Worm (Caenorhabditis elegans): ENCODE measurements around the gene D1053.3.

The D1053.3 gene

DNA sequence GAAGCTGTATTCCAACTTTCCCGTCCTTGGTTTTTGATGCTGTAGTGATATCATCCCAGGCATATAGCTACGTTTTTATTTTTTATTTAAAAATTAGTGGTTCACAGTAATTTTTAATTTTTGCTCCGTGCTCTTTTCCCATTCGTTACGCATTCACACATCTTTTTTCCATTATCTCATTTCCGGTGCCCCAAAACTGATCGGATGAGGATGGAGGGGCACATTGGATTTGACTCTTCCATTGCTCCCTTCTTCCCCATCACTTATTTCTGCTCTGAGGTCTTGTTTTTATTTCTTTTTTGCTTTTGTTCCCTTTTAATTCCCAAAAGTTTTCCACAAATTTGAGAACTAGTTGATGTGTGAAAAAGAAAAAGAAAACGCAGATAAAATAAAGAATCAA, 16.2 kb upstream of the D1053.3 start:
- TF ChIP-seq ceh-16 (tag; optimal IDR thresholded peaks at IDR 0.05) (no peak), lsy-12 (tag; optimal IDR thresholded peaks at IDR 0.05) (no peak), hmg-11 (tag; optimal IDR thresholded peaks at IDR 0.05) (no peak)

DNA sequence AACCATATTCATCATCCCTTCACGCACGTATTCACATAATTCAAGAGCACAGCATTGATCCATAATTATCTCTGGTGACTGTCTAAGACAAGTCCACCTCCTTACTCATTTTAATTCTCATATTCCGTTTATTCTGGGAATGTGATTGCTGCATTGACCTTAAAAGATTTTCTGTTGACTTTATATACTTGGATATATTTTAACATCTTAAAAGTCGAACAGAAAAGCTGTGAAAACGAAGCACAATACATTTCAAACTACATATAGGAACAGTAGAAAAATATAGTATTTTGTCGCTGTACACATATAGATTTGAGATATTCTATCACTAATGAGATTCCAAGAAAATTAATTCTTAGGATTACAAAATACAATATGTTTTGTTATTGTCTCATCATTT, 15.3 kb upstream of the D1053.3 start:
- TF ChIP-seq skn-1 (tag; optimal IDR thresholded peaks at IDR 0.05) (no peak), nhr-43 (tag; optimal IDR thresholded peaks at IDR 0.05; ENCODE audit: poor library complexity, severe bottlenecking) (no peak), ceh-82 (tag; optimal IDR thresholded peaks at IDR 0.05) (no peak), nhr-77 (tag; optimal IDR thresholded peaks at IDR 0.05) (no peak), hmg-11 (tag; optimal IDR thresholded peaks at IDR 0.05) (no peak), daf-12 (tag; optimal IDR thresholded peaks at IDR 0.05) (no peak), aly-2 (tag; optimal IDR thresholded peaks at IDR 0.05) (no peak), elt-3 (tag; optimal IDR thresholded peaks at IDR 0.05) (no peak)

DNA sequence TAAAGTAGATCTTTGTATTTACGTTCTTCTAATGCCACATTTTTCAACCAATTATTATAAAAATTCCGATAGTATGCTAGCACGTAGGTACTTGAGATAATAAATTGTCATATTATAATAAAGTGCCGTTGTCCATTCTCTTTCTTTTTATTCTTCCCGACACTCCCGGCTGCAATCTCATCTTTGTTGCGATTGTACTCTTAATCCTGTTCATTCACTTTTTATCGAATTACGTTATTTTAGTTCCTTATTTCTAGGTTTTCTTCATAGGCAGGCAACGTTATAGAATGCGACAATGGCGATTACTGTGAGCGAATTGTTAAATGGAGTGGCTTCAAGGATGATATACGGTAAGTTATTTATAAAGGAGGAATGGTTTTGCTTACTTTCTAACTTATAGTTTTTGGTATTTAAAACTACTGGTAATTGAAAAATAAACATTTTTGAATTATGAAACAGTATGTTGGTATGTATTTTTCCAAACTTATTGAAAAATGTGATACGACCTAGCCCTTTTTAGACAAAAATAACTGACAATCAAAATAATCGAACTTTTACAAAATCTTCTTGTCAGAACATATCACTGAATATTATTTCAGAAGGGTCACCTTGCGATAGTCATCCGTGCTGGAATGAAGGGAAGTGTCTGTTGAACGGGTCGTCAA, 9.0 kb upstream of the D1053.3 start, which contains the start of gene C40H5.2:
Gene C40H5.2 (plus strand): TSS at position 256 of the 665 bp plus-strand sequence.
- TF ChIP-seq egl-27 (tag; optimal IDR thresholded peaks at IDR 0.05), result no peak
- TF ChIP-seq daf-12 (tag; optimal IDR thresholded peaks at IDR 0.05), result no peak
- no peak for TF ChIP-seq R02D3.7 (tag; optimal IDR thresholded peaks at IDR 0.05)
- no peak for TF ChIP-seq pqm-1 (tag; optimal IDR thresholded peaks at IDR 0.05)
- TF ChIP-seq ceh-82 (tag; optimal IDR thresholded peaks at IDR 0.05), result no peak
- TF ChIP-seq fkh-10 (GFP tag; optimal IDR thresholded peaks at IDR 0.05), result peak; percentile 54

DNA sequence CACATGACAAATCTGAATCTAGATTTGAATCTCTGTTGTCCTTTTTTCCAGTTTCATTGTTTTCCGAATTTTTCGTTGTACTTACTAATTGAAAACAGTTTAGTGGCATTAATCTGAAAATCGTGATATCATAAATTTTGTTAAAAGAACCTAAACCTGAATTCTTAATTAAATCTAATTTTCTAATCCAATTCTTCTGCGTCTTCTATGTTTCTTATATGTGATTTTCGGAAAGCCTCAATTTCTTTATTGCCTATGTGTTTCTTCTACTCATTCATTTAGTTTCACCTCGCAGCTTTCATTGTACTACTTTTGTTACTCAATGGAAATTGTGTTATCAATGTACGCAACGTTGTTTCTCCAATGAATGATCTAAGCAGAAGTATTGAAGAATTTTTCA, 6.8 kb upstream of the D1053.3 start:
- TF ChIP-seq ama-1 (optimal IDR thresholded peaks at IDR 0.05) (no peak), nhr-23 (tag; optimal IDR thresholded peaks at IDR 0.05) (no peak), ceh-9 (tag; optimal IDR thresholded peaks at IDR 0.05) (no peak), nhr-12 (tag; optimal IDR thresholded peaks at IDR 0.05) (no peak), ceh-16 (tag; optimal IDR thresholded peaks at IDR 0.05) (no peak), skn-1 (tag; optimal IDR thresholded peaks at IDR 0.05) (no peak), pha-4 (tag; optimal IDR thresholded peaks at IDR 0.05) (no peak), fkh-2 (tag; optimal IDR thresholded peaks at IDR 0.05) (no peak), nhr-77 (tag; optimal IDR thresholded peaks at IDR 0.05) (no peak), nhr-11 (tag; optimal IDR thresholded peaks at IDR 0.05) (no peak)

DNA sequence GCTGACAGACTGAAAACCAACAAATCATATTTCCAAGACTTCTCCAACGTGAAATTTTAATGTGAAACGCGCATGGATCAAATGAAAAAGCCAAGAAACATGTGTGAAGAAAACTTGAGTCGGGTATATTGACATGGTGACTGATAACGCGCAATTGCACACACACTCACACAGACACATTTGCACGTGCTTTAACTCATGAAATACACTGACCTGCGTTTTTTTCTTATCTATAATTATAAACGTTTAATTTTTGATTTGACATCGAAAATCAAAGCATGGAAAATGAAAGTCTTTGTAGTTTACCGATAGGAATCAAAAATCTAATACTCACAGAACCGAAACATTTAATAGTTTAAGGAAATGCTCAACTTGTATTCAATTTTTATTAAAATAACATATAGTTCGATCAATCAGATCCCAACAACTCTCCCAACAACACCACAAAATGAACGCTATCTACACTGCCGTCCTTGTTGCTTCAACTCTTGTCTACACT, 1.7 kb upstream of the D1053.3 start, which contains the start of gene nspa-9:
Gene nspa-9 (plus strand): TSS at position 449 of the 499 bp plus-strand sequence.
- TF ChIP-seq nhr-12 (tag; optimal IDR thresholded peaks at IDR 0.05) (no peak), pqm-1 (tag; optimal IDR thresholded peaks at IDR 0.05) (peak; percentile 94), unc-62 (GFP tag; optimal IDR thresholded peaks at IDR 0.05) (no peak), nhr-25 (tag; optimal IDR thresholded peaks at IDR 0.05) (no peak), mdl-1 (tag; optimal IDR thresholded peaks at IDR 0.05) (peak; percentile 50), elt-1 (tag; optimal IDR thresholded peaks at IDR 0.05) (no peak), ceh-9 (tag; optimal IDR thresholded peaks at IDR 0.05) (no peak), pha-4 (tag; optimal IDR thresholded peaks at IDR 0.05) (peak; percentile 83), snpc-4 (tag; optimal IDR thresholded peaks at IDR 0.05) (no peak), nhr-76 (tag; optimal IDR thresholded peaks at IDR 0.05) (no peak), egl-27 (tag; optimal IDR thresholded peaks at IDR 0.05) (no peak), jun-1 (tag; optimal IDR thresholded peaks at IDR 0.05) (peak; percentile 19), ceh-82 (tag; optimal IDR thresholded peaks at IDR 0.05) (no peak), daf-12 (tag; optimal IDR thresholded peaks at IDR 0.05) (no peak), unc-39 (tag; optimal IDR thresholded peaks at IDR 0.05) (no peak), elt-2 (tag; optimal IDR thresholded peaks at IDR 0.05) (peak; percentile 94), zag-1 (tag; optimal IDR thresholded peaks at IDR 0.05) (no peak), R02D3.7 (tag; optimal IDR thresholded peaks at IDR 0.05) (no peak), lsy-12 (tag; optimal IDR thresholded peaks at IDR 0.05) (no peak), ztf-4 (tag; optimal IDR thresholded peaks at IDR 0.05) (no peak), egl-5 (tag; optimal IDR thresholded peaks at IDR 0.05) (no peak), sea-2 (GFP tag; optimal IDR thresholded peaks at IDR 0.05) (no peak), lin-39 (tag; optimal IDR thresholded peaks at IDR 0.05) (no peak), nhr-11 (tag; optimal IDR thresholded peaks at IDR 0.05) (no peak)

Data from whole organism, L3 larva.